Fruit fly (Drosophila melanogaster) whole organism, pupa: ENCODE results near the gene eag.

ENCODE experiments used
- CG34367 ChIP-seq: fragments of 200-800 bp; sonication (Bioruptor generic); optimal IDR thresholded peaks from 2 replicates; lab custom pipeline; 2018; ENCODE audit warnings: missing biosample characterization, mild to moderate bottlenecking, missing genetic modification characterization
- CG8301 ChIP-seq: fragments of 200-800 bp; sonication (Bioruptor generic); optimal IDR thresholded peaks from 2 replicates; lab custom pipeline; 2018; ENCODE audit warnings: missing biosample characterization, mild to moderate bottlenecking, missing genetic modification characterization
- D1 ChIP-seq: fragments of 200-800 bp; sonication (Bioruptor generic); optimal IDR thresholded peaks from 2 replicates; lab custom pipeline; 2018; ENCODE audit warnings: missing biosample characterization, mild to moderate bottlenecking, missing genetic modification characterization, moderate library complexity
- EcR ChIP-seq: fragments of 200-800 bp; sonication (Bioruptor generic); optimal IDR thresholded peaks from 3 replicates; lab custom pipeline; 2019; ENCODE audit warnings: missing biosample characterization, missing genetic modification characterization, mild to moderate bottlenecking, moderate library complexity, missing genetic modification reagents
- Ets98B ChIP-seq: fragments of 200-800 bp; sonication (Bioruptor generic); IDR thresholded peaks from 2 replicates; pipeline ENCODE4 v1.3.6; 2022; ENCODE audit warnings: missing biosample characterization, missing genetic modification characterization
- Pif1B ChIP-seq: fragments of 200-800 bp; sonication (Bioruptor generic); optimal IDR thresholded peaks from 3 replicates; lab custom pipeline; 2016; ENCODE audit warnings: missing biosample characterization, missing genetic modification characterization
- Snoo ChIP-seq: fragments of 200-800 bp; sonication (Bioruptor generic); optimal IDR thresholded peaks from 3 replicates; lab custom pipeline; 2017; ENCODE audit warnings: missing biosample characterization, mild to moderate bottlenecking, missing genetic modification characterization, inconsistent platforms
- fd96Ca ChIP-seq: fragments of 200-800 bp; sonication (Bioruptor generic); IDR thresholded peaks from 3 replicates; pipeline ENCODE4 v1.3.6; 2022; ENCODE audit warnings: missing biosample characterization, missing genetic modification characterization
- gl ChIP-seq: fragments of 200-800 bp; sonication (Bioruptor generic); optimal IDR thresholded peaks from 2 replicates; lab custom pipeline; 2018; ENCODE audit warnings: missing biosample characterization, mild to moderate bottlenecking, missing genetic modification characterization
- rn ChIP-seq: fragments of 200-800 bp; sonication (Bioruptor generic); IDR thresholded peaks from 2 replicates; pipeline ENCODE4 v1.3.6; 2022; ENCODE audit warnings: missing biosample characterization, missing genetic modification characterization

DNA sequence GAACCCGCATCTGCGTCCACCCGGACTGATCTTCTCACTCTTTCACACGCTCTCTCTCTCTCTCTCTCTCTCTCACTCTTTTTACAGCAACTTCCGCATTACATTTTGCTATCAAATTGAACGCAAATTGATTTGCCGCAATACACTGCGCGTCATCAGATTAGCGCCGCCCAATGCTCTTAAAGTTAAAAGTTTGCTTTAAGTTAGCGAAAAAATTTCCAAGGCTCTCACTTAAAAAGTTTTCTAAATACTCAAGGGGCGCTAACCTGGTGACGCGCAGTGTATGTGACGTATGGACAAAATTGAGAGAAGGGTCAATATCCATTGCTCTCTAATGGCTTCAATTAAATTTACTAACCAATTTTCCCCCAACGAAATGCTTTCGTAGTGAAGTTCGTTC is 66.9 kb downstream of the eag start:
- TF ChIP-seq fd96Ca (GFP tag; lab: Robert Waterston, UW) (peak; percentile 70; the same call in 2 of the 3 replicates), Pif1B (peak; percentile 52), rn (GFP tag; lab: Robert Waterston, UW) (no peak), CG34367 (tag; lab: Kevin White, UChicago) (peak; percentile 43), EcR (GFP tag; lab: Kevin White, UChicago) (no peak), Snoo (tag; lab: Kevin White, UChicago) (peak; percentile 69), Ets98B (GFP tag; lab: Robert Waterston, UW) (peak; percentile 65), CG8301 (peak; percentile 62), D1 (tag; lab: Kevin White, UChicago) (no peak), gl (tag; lab: Kevin White, UChicago) (no peak)
